Worm (Caenorhabditis elegans) whole organism, L4/young adult: Measurements from ENCODE around the gene clec-79.
"Not testable (repeated sequence)": the region's sequence is repeated elsewhere in the genome, so short reads cannot be mapped to it uniquely, and the experiment has no call there.

ENCODE experiments used
- dao-5 ChIP-seq: sonication (generic microtip); optimal IDR thresholded peaks from 2 replicates; lab custom pipeline; 2016; ENCODE audit warnings: missing genotype, missing genetic modification characterization, moderate library complexity, missing compliant biosample characterization
- him-1 ChIP-seq: sonication (generic microtip); optimal IDR thresholded peaks from 2 replicates; lab custom pipeline; 2016; ENCODE audit warnings: missing genotype, missing genetic modification reagents, missing genetic modification characterization, missing compliant biosample characterization

DNA sequence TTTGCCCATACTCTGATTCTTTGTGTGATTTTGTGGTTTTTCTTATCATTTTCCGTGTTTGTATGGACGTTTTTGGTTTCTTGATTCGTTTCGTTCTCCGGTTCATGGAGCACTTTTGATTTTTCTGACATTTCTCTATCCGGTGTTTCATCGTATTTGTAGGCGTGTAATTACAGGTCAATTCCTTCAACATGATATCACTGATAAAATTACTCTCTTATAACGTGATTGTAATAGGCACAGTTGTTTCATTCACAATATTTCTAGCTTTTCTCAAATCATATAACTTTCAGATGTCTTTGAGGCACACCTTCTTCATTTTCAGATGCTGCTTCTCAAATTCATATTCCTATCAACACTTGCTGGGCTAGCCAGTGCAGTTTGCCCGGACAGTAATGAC is 40.7 kb upstream of the clec-79 start, which contains the start of gene clec-70:
- TF ChIP-seq dao-5, him-1: not testable (repeated sequence)
